Fruit fly (Drosophila melanogaster) whole organism, embryonic: ENCODE data around the gene PGRP-SD.

Experiments used
- BEAF-32 ChIP-seq: fragments of 200-800 bp; sonication (Bioruptor generic); optimal IDR thresholded peaks from 3 replicates; lab custom pipeline; 2017; ENCODE audit warnings: missing biosample characterization, missing genetic modification characterization, mild to moderate bottlenecking, moderate library complexity, missing genetic modification reagents
- CG1233 ChIP-seq: fragments of 200-800 bp; sonication (Bioruptor generic); optimal IDR thresholded peaks from 4 replicates; lab custom pipeline; 2018; ENCODE audit warnings: missing biosample characterization, mild to moderate bottlenecking, missing genetic modification characterization
- CG14710 ChIP-seq: fragments of 200-800 bp; sonication (Bioruptor generic); optimal IDR thresholded peaks from 3 replicates; lab custom pipeline; 2019; ENCODE audit warnings: missing biosample characterization, mild to moderate bottlenecking, missing genetic modification characterization, moderate library complexity
- CG1602 ChIP-seq: fragments of 200-800 bp; sonication (Bioruptor generic); optimal IDR thresholded peaks from 3 replicates; lab custom pipeline; 2016; ENCODE audit warnings: missing biosample characterization, missing genetic modification characterization
- CG17328 ChIP-seq: fragments of 200-800 bp; sonication (Bioruptor generic); IDR thresholded peaks from 2 replicates; pipeline ENCODE4 v1.3.6; 2022; ENCODE audit warnings: missing biosample characterization, missing genetic modification characterization
- CG17385 ChIP-seq: fragments of 200-800 bp; sonication (Bioruptor generic); optimal IDR thresholded peaks from 3 replicates; lab custom pipeline; 2018; ENCODE audit warnings: missing biosample characterization, mild to moderate bottlenecking, missing genetic modification characterization
- CG17802 ChIP-seq: fragments of 200-800 bp; sonication (Bioruptor generic); optimal IDR thresholded peaks from 2 replicates; lab custom pipeline; 2018; ENCODE audit warnings: missing biosample characterization, mild to moderate bottlenecking, missing genetic modification characterization, moderate library complexity
- CG2116 ChIP-seq: fragments of 200-800 bp; sonication (Bioruptor generic); optimal IDR thresholded peaks from 3 replicates; lab custom pipeline; 2018; ENCODE audit warnings: missing biosample characterization, mild to moderate bottlenecking, missing genetic modification characterization
- CG33213 ChIP-seq: fragments of 200-800 bp; sonication (Bioruptor generic); optimal IDR thresholded peaks from 3 replicates; lab custom pipeline; 2016; ENCODE audit warnings: missing biosample characterization, missing genetic modification characterization
- CG34422 ChIP-seq: fragments of 200-800 bp; sonication (Bioruptor generic); IDR thresholded peaks from 3 replicates; pipeline ENCODE4 v1.3.6; 2022; ENCODE audit warnings: missing biosample characterization, missing genetic modification characterization
- CG4424 ChIP-seq: fragments of 200-800 bp; sonication (Bioruptor generic); optimal IDR thresholded peaks from 3 replicates; lab custom pipeline; 2016; ENCODE audit warnings: missing biosample characterization, missing genetic modification characterization
- CG4730 ChIP-seq: fragments of 200-800 bp; sonication (Bioruptor generic); IDR thresholded peaks from 2 replicates; pipeline ENCODE4 v1.3.6; 2022; ENCODE audit warnings: missing biosample characterization, missing genetic modification characterization
- CG6854 ChIP-seq: fragments of 200-800 bp; sonication (Bioruptor generic); optimal IDR thresholded peaks from 3 replicates; lab custom pipeline; 2017; ENCODE audit warnings: missing biosample characterization, mild to moderate bottlenecking, missing genetic modification characterization
- CoRest ChIP-seq: fragments of 200-800 bp; sonication (Bioruptor generic); optimal IDR thresholded peaks from 3 replicates; lab custom pipeline; 2018; ENCODE audit warnings: missing biosample characterization, mild to moderate bottlenecking, missing genetic modification characterization, moderate library complexity
- Dp ChIP-seq: fragments of 200-800 bp; sonication (Bioruptor generic); optimal IDR thresholded peaks from 2 replicates; lab custom pipeline; 2018; ENCODE audit warnings: missing biosample characterization, mild to moderate bottlenecking, missing genetic modification characterization, moderate library complexity
- Drgx ChIP-seq: fragments of 200-800 bp; sonication (Bioruptor generic); IDR thresholded peaks from 2 replicates; pipeline ENCODE4 v1.3.6; 2022; ENCODE audit warnings: missing biosample characterization, missing genetic modification characterization
- E2f2 ChIP-seq: fragments of 200-800 bp; sonication (Bioruptor generic); IDR thresholded peaks from 2 replicates; pipeline ENCODE4 v1.3.6; 2022; ENCODE audit warnings: missing biosample characterization, missing genetic modification characterization
- HLH4C ChIP-seq: fragments of 200-800 bp; sonication (Bioruptor generic); IDR thresholded peaks from 3 replicates; pipeline ENCODE4 v1.3.6; 2022; ENCODE audit warnings: missing biosample characterization, missing genetic modification characterization; ENCODE audit not compliant: partially characterized antibody
- HLHmδ ChIP-seq: fragments of 200-800 bp; sonication (Bioruptor generic); optimal IDR thresholded peaks from 2 replicates; lab custom pipeline; 2018; ENCODE audit warnings: missing biosample characterization, mild to moderate bottlenecking, missing genetic modification characterization, moderate library complexity
- MBD-R2 ChIP-seq: fragments of 200-800 bp; sonication (Bioruptor generic); IDR thresholded peaks from 2 replicates; pipeline ENCODE4 v1.3.6; 2022; ENCODE audit warnings: missing biosample characterization, missing genetic modification characterization
- MESR4 ChIP-seq: fragments of 200-800 bp; sonication (Bioruptor generic); optimal IDR thresholded peaks from 2 replicates; lab custom pipeline; 2018; ENCODE audit warnings: missing biosample characterization, mild to moderate bottlenecking, missing genetic modification characterization, moderate library complexity
- MTF-1 ChIP-seq: fragments of 200-800 bp; sonication (Bioruptor generic); optimal IDR thresholded peaks from 2 replicates; lab custom pipeline; 2018; ENCODE audit warnings: missing biosample characterization, mild to moderate bottlenecking, missing genetic modification characterization, borderline replicate concordance
- Meics ChIP-seq: fragments of 200-800 bp; sonication (Bioruptor generic); optimal IDR thresholded peaks from 2 replicates; lab custom pipeline; 2017; ENCODE audit warnings: missing biosample characterization, mild to moderate bottlenecking, missing genetic modification characterization
- NK7.1 ChIP-seq: fragments of 200-800 bp; sonication (Bioruptor generic); optimal IDR thresholded peaks from 3 replicates; lab custom pipeline; 2016; ENCODE audit warnings: missing biosample characterization, missing genetic modification characterization
- Oaz ChIP-seq: fragments of 200-800 bp; sonication (Bioruptor generic); IDR thresholded peaks from 2 replicates; pipeline ENCODE4 v1.3.6; 2022; ENCODE audit warnings: missing biosample characterization, missing genetic modification characterization
- Pdp1 ChIP-seq, 2 experiments: fragments of 200-800 bp; sonication (Bioruptor generic); optimal IDR thresholded peaks; 3 replicates each; lab custom pipeline; 2016; ENCODE audit warnings: missing biosample characterization in 2 of 2, missing genetic modification characterization in 2 of 2, mild to moderate bottlenecking in 1 of 2, moderate library complexity in 1 of 2
- Side ChIP-seq: fragments of 200-800 bp; sonication (Bioruptor generic); optimal IDR thresholded peaks from 2 replicates; lab custom pipeline; 2016; ENCODE audit warnings: missing biosample characterization, missing genetic modification characterization
- Six4 ChIP-seq: fragments of 200-800 bp; sonication (Bioruptor generic); optimal IDR thresholded peaks from 2 replicates; lab custom pipeline; 2016; ENCODE audit warnings: missing biosample characterization, missing genetic modification characterization
- Spps ChIP-seq: fragments of 200-800 bp; sonication (Bioruptor generic); optimal IDR thresholded peaks from 2 replicates; lab custom pipeline; 2018; ENCODE audit warnings: missing biosample characterization, mild to moderate bottlenecking, missing genetic modification characterization
- Xrp1 ChIP-seq: fragments of 200-800 bp; sonication (Bioruptor generic); IDR thresholded peaks from 2 replicates; pipeline ENCODE4 v1.3.6; 2022; ENCODE audit warnings: missing biosample characterization, missing genetic modification characterization
- az2 ChIP-seq: fragments of 200-800 bp; sonication (Bioruptor generic); optimal IDR thresholded peaks from 3 replicates; lab custom pipeline; 2016; ENCODE audit warnings: missing biosample characterization, missing genetic modification characterization
- bbx ChIP-seq: fragments of 200-800 bp; sonication (Bioruptor generic); IDR thresholded peaks from 2 replicates; pipeline ENCODE4 v1.3.6; 2022; ENCODE audit warnings: missing biosample characterization, missing genetic modification characterization; ENCODE audit not compliant: partially characterized antibody
- da ChIP-seq: fragments of 200-800 bp; sonication (Bioruptor generic); optimal IDR thresholded peaks from 2 replicates; lab custom pipeline; 2016; ENCODE audit warnings: missing biosample characterization, missing genetic modification characterization
- dmrt11E ChIP-seq: fragments of 200-800 bp; sonication (Bioruptor generic); optimal IDR thresholded peaks from 3 replicates; lab custom pipeline; 2018; ENCODE audit warnings: missing biosample characterization, mild to moderate bottlenecking, missing genetic modification characterization, moderate library complexity
- dysf ChIP-seq: fragments of 200-800 bp; sonication (Bioruptor generic); IDR thresholded peaks from 3 replicates; pipeline ENCODE4 v1.3.6; 2022; ENCODE audit warnings: missing biosample characterization, missing genetic modification characterization
- exex ChIP-seq: fragments of 200-800 bp; sonication (Bioruptor generic); optimal IDR thresholded peaks from 4 replicates; lab custom pipeline; 2018; ENCODE audit warnings: missing biosample characterization, mild to moderate bottlenecking, missing genetic modification characterization, moderate library complexity
- gce ChIP-seq: fragments of 200-800 bp; sonication (Bioruptor generic); IDR thresholded peaks from 3 replicates; pipeline ENCODE4 v1.3.6; 2022; ENCODE audit warnings: missing biosample characterization, missing genetic modification characterization
- gfzf ChIP-seq: fragments of 200-800 bp; sonication (Bioruptor generic); optimal IDR thresholded peaks from 2 replicates; lab custom pipeline; 2016; ENCODE audit warnings: missing biosample characterization, mild to moderate bottlenecking, missing genetic modification characterization, moderate library complexity
- grn ChIP-seq: fragments of 200-800 bp; sonication (Bioruptor generic); optimal IDR thresholded peaks from 3 replicates; lab custom pipeline; 2017; ENCODE audit warnings: missing biosample characterization, missing genetic modification characterization
- h ChIP-seq: fragments of >200 bp; optimal IDR thresholded peaks from 2 replicates; lab custom pipeline; 2017
- kah ChIP-seq: fragments of 200-800 bp; sonication (Bioruptor generic); optimal IDR thresholded peaks from 2 replicates; lab custom pipeline; 2018; ENCODE audit warnings: missing biosample characterization, mild to moderate bottlenecking, missing genetic modification characterization
- nom ChIP-seq: fragments of 200-800 bp; sonication (Bioruptor generic); optimal IDR thresholded peaks from 2 replicates; lab custom pipeline; 2017; ENCODE audit warnings: missing biosample characterization, missing genetic modification characterization, mild to moderate bottlenecking, moderate library complexity, missing genetic modification reagents
- oc ChIP-seq: fragments of 200-800 bp; sonication (Bioruptor generic); optimal IDR thresholded peaks from 2 replicates; lab custom pipeline; 2018; ENCODE audit warnings: missing biosample characterization, mild to moderate bottlenecking, missing genetic modification characterization, moderate library complexity
- onecut ChIP-seq: fragments of 200-800 bp; sonication (Bioruptor generic); IDR thresholded peaks from 2 replicates; pipeline ENCODE4 v1.3.6; 2022; ENCODE audit warnings: missing biosample characterization, missing genetic modification characterization
- phol ChIP-seq: fragments of 200-800 bp; sonication (Bioruptor generic); optimal IDR thresholded peaks from 3 replicates; lab custom pipeline; 2018; ENCODE audit warnings: missing biosample characterization, mild to moderate bottlenecking, missing genetic modification characterization, moderate library complexity
- pzg ChIP-seq: fragments of 200-800 bp; sonication (Bioruptor generic); optimal IDR thresholded peaks from 3 replicates; lab custom pipeline; 2018; ENCODE audit warnings: missing biosample characterization, mild to moderate bottlenecking, missing genetic modification characterization, moderate library complexity
- row ChIP-seq: fragments of 200-800 bp; sonication (Bioruptor generic); IDR thresholded peaks from 3 replicates; pipeline ENCODE4 v1.3.6; 2022; ENCODE audit warnings: missing biosample characterization, missing genetic modification characterization
- sens ChIP-seq: fragments of 200-800 bp; sonication (Bioruptor generic); peaks from one replicate; lab custom pipeline; 2016; ENCODE audit warnings: missing biosample characterization, missing genetic modification characterization
- stwl ChIP-seq: fragments of 200-800 bp; sonication (Bioruptor generic); optimal IDR thresholded peaks from 3 replicates; lab custom pipeline; 2018; ENCODE audit warnings: missing biosample characterization, mild to moderate bottlenecking, missing genetic modification characterization, moderate library complexity
- tup ChIP-seq: fragments of 200-800 bp; sonication (Bioruptor generic); optimal IDR thresholded peaks from 2 replicates; lab custom pipeline; 2016; ENCODE audit warnings: missing biosample characterization, mild to moderate bottlenecking, missing genetic modification characterization, moderate library complexity
- zf30C ChIP-seq: fragments of 200-800 bp; sonication (Bioruptor generic); optimal IDR thresholded peaks from 3 replicates; lab custom pipeline; 2018; ENCODE audit warnings: missing biosample characterization, mild to moderate bottlenecking, missing genetic modification characterization

PGRP-SD gene

DNA sequence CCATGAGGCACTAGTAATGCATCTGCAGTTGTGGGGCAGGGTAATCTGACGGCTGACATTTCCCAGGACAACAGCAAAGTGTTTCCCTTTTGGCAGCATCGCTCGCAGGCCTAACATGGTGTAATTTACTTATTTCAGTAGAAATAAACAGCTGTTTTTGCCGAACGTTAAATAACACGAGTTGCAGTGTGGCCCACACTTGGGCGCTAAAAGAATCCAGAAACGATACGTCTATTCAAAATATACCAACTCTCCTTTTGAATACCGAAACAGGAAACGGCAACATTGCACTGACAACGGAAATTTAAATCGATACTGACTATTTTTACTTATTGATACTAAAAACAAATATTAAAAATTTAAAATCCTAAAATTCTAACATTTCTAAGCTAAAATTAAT lies 9.5 kb upstream of the PGRP-SD start, which contains the start of gene CG7506 (continued):
- TF ChIP-seq az2 (GFP tag; lab: Kevin White, UChicago) (no peak), Meics (GFP tag; lab: Kevin White, UChicago) (peak; percentile 36), Pdp1 (GFP tag; optimal IDR thresholded peaks at IDR 0.05; lab: Kevin White, UChicago) (peak in 1 of 2 experiments; percentile 95), CG34422 (GFP tag; lab: Robert Waterston, UW) (peak; percentile 39; the same call in 1 of the 3 replicates), CG14710 (tag; lab: Kevin White, UChicago) (peak; percentile 91), onecut (GFP tag; lab: Robert Waterston, UW) (0 out of 2 replicates have a peak, but pooled peaks have one; percentile 13), Six4 (GFP tag; lab: Kevin White, UChicago) (no peak), MTF-1 (GFP tag; lab: Kevin White, UChicago) (peak; percentile 42), h (lab: Kevin White, UChicago) (no peak), nom (GFP tag; lab: Kevin White, UChicago) (no peak), CG33213 (GFP tag; lab: Kevin White, UChicago) (no peak), MBD-R2 (peak; percentile 78), CG6854 (GFP tag; lab: Kevin White, UChicago) (no peak), phol (tag; lab: Kevin White, UChicago) (peak; percentile 19), CG17385 (GFP tag; lab: Kevin White, UChicago) (no peak), exex (tag; lab: Kevin White, UChicago) (no peak), HLHmδ (GFP tag; lab: Kevin White, UChicago) (no peak), BEAF-32 (GFP tag; lab: Kevin White, UChicago) (peak; percentile 24), CG1602 (GFP tag; lab: Kevin White, UChicago) (no peak), CG4424 (GFP tag; lab: Kevin White, UChicago) (peak; percentile 2), sens (GFP tag; lab: Kevin White, UChicago) (peak; percentile 58), CG17802 (tag; lab: Kevin White, UChicago) (no peak), gce (GFP tag; lab: Robert Waterston, UW) (no peak), zf30C (no peak), row (GFP tag; lab: Robert Waterston, UW) (peak; percentile 8; the same call in 1 of the 3 replicates), CG4730 (no peak), oc (tag; lab: Kevin White, UChicago) (no peak), pzg (peak; percentile 68), CG17328 (GFP tag; lab: Robert Waterston, UW) (peak; percentile 36; the same call in 1 of the 2 replicates), dmrt11E (tag; lab: Kevin White, UChicago) (no peak), dysf (GFP tag; lab: Robert Waterston, UW) (no peak), Drgx (GFP tag; lab: Robert Waterston, UW) (no peak), E2f2 (peak; percentile 66), da (no peak), bbx (GFP tag; lab: Robert Waterston, UW) (no peak), Dp (GFP tag; lab: Kevin White, UChicago) (peak; percentile 56), HLH4C (GFP tag; lab: Robert Waterston, UW) (no peak), Oaz (GFP tag; lab: Robert Waterston, UW) (no peak), grn (GFP tag; lab: Kevin White, UChicago) (no peak), stwl (tag; lab: Kevin White, UChicago) (peak; percentile 82), gfzf (GFP tag; lab: Kevin White, UChicago) (peak; percentile 81), tup (GFP tag; lab: Kevin White, UChicago) (no peak), CG1233 (GFP tag; lab: Kevin White, UChicago) (peak; percentile 18), Xrp1 (no peak), MESR4 (GFP tag; lab: Kevin White, UChicago) (peak; percentile 39), CG2116 (GFP tag; lab: Kevin White, UChicago) (peak; percentile 21), Side (GFP tag; lab: Kevin White, UChicago) (no peak), CoRest (tag; lab: Kevin White, UChicago) (peak; percentile 60), Spps (no peak), kah (GFP tag; lab: Kevin White, UChicago) (peak; percentile 77), NK7.1 (GFP tag; lab: Kevin White, UChicago) (no peak)
